Fruit fly (Drosophila melanogaster) whole organism, pupa: ENCODE measurements around the gene ND-20L.

ENCODE experiments used
- CG10348 ChIP-seq: fragments of 200-800 bp; sonication (Bioruptor generic); IDR thresholded peaks from 2 replicates; pipeline ENCODE4 v1.3.6; 2022; ENCODE audit warnings: missing biosample characterization, missing genetic modification characterization
- CG12605 ChIP-seq: fragments of 200-800 bp; sonication (Bioruptor generic); IDR thresholded peaks from 2 replicates; pipeline ENCODE4 v1.3.6; 2022; ENCODE audit warnings: missing biosample characterization, missing genetic modification characterization
- CG13204 ChIP-seq: fragments of 200-800 bp; sonication (Bioruptor generic); optimal IDR thresholded peaks from 2 replicates; lab custom pipeline; 2018; ENCODE audit warnings: missing biosample characterization, mild to moderate bottlenecking, missing genetic modification characterization, moderate library complexity
- CG14655 ChIP-seq: fragments of 200-800 bp; sonication (Bioruptor generic); optimal IDR thresholded peaks from 3 replicates; lab custom pipeline; 2017; ENCODE audit warnings: mild to moderate bottlenecking, missing biosample characterization, missing genetic modification reagents, missing genetic modification characterization
- CG15710 ChIP-seq: fragments of 200-800 bp; sonication (Bioruptor generic); optimal IDR thresholded peaks from 2 replicates; lab custom pipeline; 2018; ENCODE audit warnings: missing biosample characterization, mild to moderate bottlenecking, missing genetic modification characterization, moderate library complexity
- CG17806 ChIP-seq: fragments of 200-800 bp; sonication (Bioruptor generic); optimal IDR thresholded peaks from 2 replicates; lab custom pipeline; 2018; ENCODE audit warnings: missing biosample characterization, mild to moderate bottlenecking, missing genetic modification characterization, moderate library complexity
- CG32121 ChIP-seq: fragments of 200-800 bp; sonication (Bioruptor generic); IDR thresholded peaks from 2 replicates; pipeline ENCODE4 v1.3.6; 2022; ENCODE audit warnings: missing biosample characterization, missing genetic modification characterization
- CG34367 ChIP-seq: fragments of 200-800 bp; sonication (Bioruptor generic); optimal IDR thresholded peaks from 2 replicates; lab custom pipeline; 2018; ENCODE audit warnings: missing biosample characterization, mild to moderate bottlenecking, missing genetic modification characterization
- CG4496 ChIP-seq: fragments of 200-800 bp; sonication (Bioruptor generic); IDR thresholded peaks from 3 replicates; pipeline ENCODE4 v1.3.6; 2022; ENCODE audit warnings: missing biosample characterization, missing genetic modification characterization
- CG8159 ChIP-seq: fragments of 200-800 bp; sonication (Bioruptor generic); optimal IDR thresholded peaks from 3 replicates; lab custom pipeline; 2018; ENCODE audit warnings: missing biosample characterization, mild to moderate bottlenecking, missing genetic modification characterization, moderate library complexity
- CG8301 ChIP-seq: fragments of 200-800 bp; sonication (Bioruptor generic); optimal IDR thresholded peaks from 2 replicates; lab custom pipeline; 2018; ENCODE audit warnings: missing biosample characterization, mild to moderate bottlenecking, missing genetic modification characterization
- CG9948 ChIP-seq: fragments of 200-800 bp; sonication (Bioruptor generic); optimal IDR thresholded peaks from 2 replicates; lab custom pipeline; 2018; ENCODE audit warnings: missing biosample characterization, mild to moderate bottlenecking, missing genetic modification characterization, moderate library complexity
- D1 ChIP-seq: fragments of 200-800 bp; sonication (Bioruptor generic); optimal IDR thresholded peaks from 2 replicates; lab custom pipeline; 2018; ENCODE audit warnings: missing biosample characterization, mild to moderate bottlenecking, missing genetic modification characterization, moderate library complexity
- EcR ChIP-seq: fragments of 200-800 bp; sonication (Bioruptor generic); optimal IDR thresholded peaks from 3 replicates; lab custom pipeline; 2019; ENCODE audit warnings: missing biosample characterization, missing genetic modification characterization, mild to moderate bottlenecking, moderate library complexity, missing genetic modification reagents
- Ets98B ChIP-seq: fragments of 200-800 bp; sonication (Bioruptor generic); IDR thresholded peaks from 2 replicates; pipeline ENCODE4 v1.3.6; 2022; ENCODE audit warnings: missing biosample characterization, missing genetic modification characterization
- Pif1A ChIP-seq: fragments of 200-800 bp; sonication (Bioruptor generic); optimal IDR thresholded peaks from 3 replicates; lab custom pipeline; 2016; ENCODE audit warnings: missing biosample characterization, missing genetic modification characterization
- Pif1B ChIP-seq: fragments of 200-800 bp; sonication (Bioruptor generic); optimal IDR thresholded peaks from 3 replicates; lab custom pipeline; 2016; ENCODE audit warnings: missing biosample characterization, missing genetic modification characterization
- Snoo ChIP-seq: fragments of 200-800 bp; sonication (Bioruptor generic); optimal IDR thresholded peaks from 3 replicates; lab custom pipeline; 2017; ENCODE audit warnings: missing biosample characterization, mild to moderate bottlenecking, missing genetic modification characterization, inconsistent platforms
- fd96Ca ChIP-seq: fragments of 200-800 bp; sonication (Bioruptor generic); IDR thresholded peaks from 3 replicates; pipeline ENCODE4 v1.3.6; 2022; ENCODE audit warnings: missing biosample characterization, missing genetic modification characterization
- gl ChIP-seq: fragments of 200-800 bp; sonication (Bioruptor generic); optimal IDR thresholded peaks from 2 replicates; lab custom pipeline; 2018; ENCODE audit warnings: missing biosample characterization, mild to moderate bottlenecking, missing genetic modification characterization
- rn ChIP-seq: fragments of 200-800 bp; sonication (Bioruptor generic); IDR thresholded peaks from 2 replicates; pipeline ENCODE4 v1.3.6; 2022; ENCODE audit warnings: missing biosample characterization, missing genetic modification characterization

ND-20L gene

dm6 chr3R:29519332-29519731 is 3.8 kb downstream of the ND-20L start:
- TF ChIP-seq CG12605 (peak; percentile 27; the same call in 1 of the 2 replicates), CG17806 (tag; lab: Kevin White, UChicago) (peak; percentile 84), rn (GFP tag; lab: Robert Waterston, UW) (0 out of 2 replicates have a peak, but pooled peaks have one; percentile 29), gl (tag; lab: Kevin White, UChicago) (peak; percentile 15), Pif1B (GFP tag; lab: Kevin White, UChicago) (peak; percentile 75), Snoo (peak; percentile 52), CG9948 (peak; percentile 78), CG32121 (GFP tag; lab: Robert Waterston, UW) (peak; percentile 59; the same call in 1 of the 2 replicates), Pif1A (GFP tag; lab: Kevin White, UChicago) (peak; percentile 50), CG8159 (peak; percentile 87), CG10348 (GFP tag; lab: Robert Waterston, UW) (no peak), CG34367 (peak; percentile 69), CG4496 (GFP tag; lab: Robert Waterston, UW) (peak; percentile 73; the same call in 2 of the 3 replicates), Ets98B (GFP tag; lab: Robert Waterston, UW) (peak; percentile 63), CG8301 (tag; lab: Kevin White, UChicago) (peak; percentile 56), D1 (tag; lab: Kevin White, UChicago) (peak; percentile 48), CG15710 (tag; lab: Kevin White, UChicago) (peak; percentile 83), EcR (GFP tag; lab: Kevin White, UChicago) (no peak), fd96Ca (GFP tag; lab: Robert Waterston, UW) (peak; percentile 45; the same call in 2 of the 3 replicates), CG13204 (GFP tag; lab: Kevin White, UChicago) (peak; percentile 64), CG14655 (peak; percentile 75)

- TF ChIP-seq CG10348 (GFP tag; lab: Robert Waterston, UW) (no peak), D1 (tag; lab: Kevin White, UChicago) (no peak), rn (GFP tag; lab: Robert Waterston, UW) (no peak), EcR (GFP tag; lab: Kevin White, UChicago) (no peak), CG32121 (GFP tag; lab: Robert Waterston, UW) (no peak), CG14655 (no peak), CG17806 (tag; lab: Kevin White, UChicago) (no peak), gl (tag; lab: Kevin White, UChicago) (no peak), Pif1A (GFP tag; lab: Kevin White, UChicago) (no peak), CG8301 (tag; lab: Kevin White, UChicago) (no peak), Ets98B (GFP tag; lab: Robert Waterston, UW) (no peak), fd96Ca (GFP tag; lab: Robert Waterston, UW) (no peak), CG8159 (no peak), CG15710 (tag; lab: Kevin White, UChicago) (no peak), CG13204 (GFP tag; lab: Kevin White, UChicago) (no peak), CG12605 (no peak)
- TF ChIP-seq, all 21 proteins: peak for 0
Measured at dm6 chr3R:29520215-29520614, 4.7 kb downstream of the ND-20L start.

dm6 chr3R:29522164-29522563 is 6.6 kb downstream of the ND-20L start:
- no peak for TF ChIP-seq CG10348 (GFP tag; lab: Robert Waterston, UW)
- peak; percentile 46; the same call in 1 of the 3 replicates for TF ChIP-seq fd96Ca (GFP tag; lab: Robert Waterston, UW)
- TF ChIP-seq CG13204 (GFP tag; lab: Kevin White, UChicago) = peak; percentile 4
- TF ChIP-seq CG8301 (tag; lab: Kevin White, UChicago) = peak; percentile 41
- TF ChIP-seq rn (GFP tag; lab: Robert Waterston, UW) = no peak
- peak; percentile 72 for TF ChIP-seq CG9948
- peak; percentile 43 for TF ChIP-seq gl (tag; lab: Kevin White, UChicago)
- peak; percentile 24 for TF ChIP-seq Snoo
- peak; percentile 68 for TF ChIP-seq CG15710 (tag; lab: Kevin White, UChicago)
- no peak for TF ChIP-seq D1 (tag; lab: Kevin White, UChicago)
- TF ChIP-seq CG8159 = peak; percentile 84
- TF ChIP-seq Pif1A (GFP tag; lab: Kevin White, UChicago) = peak; percentile 41
- peak; percentile 66 for TF ChIP-seq CG14655
- 0 out of 3 replicates have a peak, but pooled peaks have one; percentile 44 for TF ChIP-seq CG4496 (GFP tag; lab: Robert Waterston, UW)
- peak; percentile 80 for TF ChIP-seq CG17806 (tag; lab: Kevin White, UChicago)
- TF ChIP-seq Ets98B (GFP tag; lab: Robert Waterston, UW) = 0 out of 2 replicates have a peak, but pooled peaks have one; percentile 14
- TF ChIP-seq CG34367 = peak; percentile 52
- peak; percentile 29 for TF ChIP-seq Pif1B (GFP tag; lab: Kevin White, UChicago)
- no peak for TF ChIP-seq CG32121 (GFP tag; lab: Robert Waterston, UW)
- TF ChIP-seq EcR (GFP tag; lab: Kevin White, UChicago) = no peak
- TF ChIP-seq CG12605 = no peak

- no peak for TF ChIP-seq Ets98B (GFP tag; lab: Robert Waterston, UW)
- no peak for TF ChIP-seq Pif1A (GFP tag; lab: Kevin White, UChicago)
- TF ChIP-seq Snoo = no peak
- no peak for TF ChIP-seq CG34367
- TF ChIP-seq EcR (GFP tag; lab: Kevin White, UChicago) = no peak
- TF ChIP-seq Pif1B (GFP tag; lab: Kevin White, UChicago) = no peak
- no peak for TF ChIP-seq D1 (tag; lab: Kevin White, UChicago)
- no peak for TF ChIP-seq CG8301 (tag; lab: Kevin White, UChicago)
- TF ChIP-seq CG10348 (GFP tag; lab: Robert Waterston, UW) = no peak
- no peak for TF ChIP-seq fd96Ca (GFP tag; lab: Robert Waterston, UW)
- no peak for TF ChIP-seq CG14655
- TF ChIP-seq CG13204 (GFP tag; lab: Kevin White, UChicago) = no peak
- no peak for TF ChIP-seq CG15710 (tag; lab: Kevin White, UChicago)
- TF ChIP-seq rn (GFP tag; lab: Robert Waterston, UW) = no peak
- no peak for TF ChIP-seq CG4496 (GFP tag; lab: Robert Waterston, UW)
- TF ChIP-seq CG17806 (tag; lab: Kevin White, UChicago) = no peak
- no peak for TF ChIP-seq CG12605
- TF ChIP-seq CG9948 = no peak
- no peak for TF ChIP-seq CG32121 (GFP tag; lab: Robert Waterston, UW)
- TF ChIP-seq gl (tag; lab: Kevin White, UChicago) = no peak
Measured at dm6 chr3R:29523978-29524775, 8.7 kb downstream of the ND-20L start.
